Fruit fly (Drosophila melanogaster) whole organism, wandering third instar larva: ENCODE results near the gene Pat1.

Experiments
- Abd-B ChIP-seq: fragments of >200 bp; optimal IDR thresholded peaks from 2 replicates; lab custom pipeline; 2017; ENCODE audit warnings: missing biosample characterization, missing genetic modification characterization
- Dif ChIP-seq: fragments of 200-275, 200-300 bp; sonication (Bioruptor generic); optimal IDR thresholded peaks from 2 replicates; lab custom pipeline; 2018; ENCODE audit warnings: missing biosample characterization, missing genetic modification characterization; ENCODE audit not compliant: partially characterized antibody
- Hr78 ChIP-seq: fragments of >200 bp; optimal IDR thresholded peaks from 2 replicates; lab custom pipeline; 2017; ENCODE audit warnings: missing biosample characterization, missing genetic modification characterization
- Myc ChIP-seq: fragments of >200 bp; optimal IDR thresholded peaks from 2 replicates; lab custom pipeline; 2017
- Sp1 ChIP-seq: fragments of 200-800 bp; sonication (Bioruptor generic); optimal IDR thresholded peaks from 3 replicates; lab custom pipeline; 2019; ENCODE audit warnings: missing biosample characterization, mild to moderate bottlenecking, missing genetic modification characterization, moderate library complexity
- br ChIP-seq: fragments of 200-800 bp; sonication (Bioruptor generic); optimal IDR thresholded peaks from 2 replicates; lab custom pipeline; 2016; ENCODE audit warnings: missing biosample characterization, missing genetic modification characterization
- dmrt93B ChIP-seq: fragments of 200-800 bp; sonication (Bioruptor generic); optimal IDR thresholded peaks from 2 replicates; lab custom pipeline; 2018; ENCODE audit warnings: missing biosample characterization, mild to moderate bottlenecking, missing genetic modification characterization
- foxo ChIP-seq, 2 experiments: fragments of 200-800 bp; sonication (Bioruptor generic); optimal IDR thresholded peaks; 2 replicates in 1 of 2; 3 replicates in 1 of 2; lab custom pipeline; 2016 to 2017; ENCODE audit warnings: missing biosample characterization in 2 of 2, missing genetic modification characterization in 2 of 2
- h ChIP-seq: fragments of 200-800 bp; sonication (Bioruptor generic); optimal IDR thresholded peaks from 3 replicates; lab custom pipeline; 2016; ENCODE audit warnings: missing biosample characterization, mild to moderate bottlenecking, missing genetic modification characterization
- sv ChIP-seq: fragments of 200-800 bp; sonication (Bioruptor generic); optimal IDR thresholded peaks from 3 replicates; lab custom pipeline; 2016; ENCODE audit warnings: missing biosample characterization, missing genetic modification characterization

- no peak for TF ChIP-seq Abd-B
- no peak for TF ChIP-seq Dif (GFP tag; lab: Kevin White, UChicago)
- no peak for TF ChIP-seq sv (GFP tag; lab: Kevin White, UChicago)
- no peak for TF ChIP-seq Myc (lab: Kevin White, UChicago)
- TF ChIP-seq Hr78: no peak
- no peak for TF ChIP-seq foxo (GFP tag; optimal IDR thresholded peaks at IDR 0.05; lab: Kevin White, UChicago)
- no peak for TF ChIP-seq br (GFP tag; lab: Kevin White, UChicago)
- no peak for TF ChIP-seq Sp1 (GFP tag; lab: Kevin White, UChicago)
- TF ChIP-seq h: no peak
- TF ChIP-seq dmrt93B (GFP tag; lab: Kevin White, UChicago): no peak
Measured at dm6 chrX:6613581-6613980, 23.0 kb downstream of the Pat1 start.
